Worm (Caenorhabditis elegans): ENCODE measurements around the gene nas-24.

- TF ChIP-seq flt-1 (GFP tag; IDR thresholded peaks at IDR 0.05) (no peak), T22C8.4 (GFP tag; IDR thresholded peaks at IDR 0.05) (no peak), cog-1 (tag; optimal IDR thresholded peaks at IDR 0.05) (no peak), med-1 (GFP tag; optimal IDR thresholded peaks at IDR 0.05; ENCODE audit: insufficient read depth) (no peak)
Measured at ce11 chrV:13807232-13807631, 38.0 kb downstream of the nas-24 start, which contains the start of gene swan-1.
